Fruit fly (Drosophila melanogaster) whole organism, prepupa: ENCODE measurements around the gene CG31908.

Experiments
- Blimp-1 ChIP-seq: fragments of 200-800 bp; sonication (Bioruptor generic); optimal IDR thresholded peaks from 3 replicates; lab custom pipeline; 2017; ENCODE audit warnings: missing biosample characterization, missing genetic modification characterization, mild to moderate bottlenecking, moderate library complexity, missing genetic modification reagents
- CG10631 ChIP-seq: fragments of 200-800 bp; sonication (Bioruptor generic); optimal IDR thresholded peaks from 2 replicates; lab custom pipeline; 2016; ENCODE audit warnings: missing biosample characterization, missing genetic modification characterization
- CG15336 ChIP-seq: fragments of 200-800 bp; sonication (Bioruptor generic); IDR thresholded peaks from 2 replicates; pipeline ENCODE4 v1.3.6; 2022; ENCODE audit warnings: missing biosample characterization, missing genetic modification characterization
- CG16779 ChIP-seq: fragments of 200-800 bp; sonication (Bioruptor generic); optimal IDR thresholded peaks from 3 replicates; lab custom pipeline; 2017; ENCODE audit warnings: missing biosample characterization, mild to moderate bottlenecking, missing genetic modification characterization
- CG31627 ChIP-seq: fragments of 200-800 bp; sonication (Bioruptor generic); optimal IDR thresholded peaks from 3 replicates; lab custom pipeline; 2016; ENCODE audit warnings: missing biosample characterization, missing genetic modification characterization
- CG32006 ChIP-seq: fragments of 200-800 bp; sonication (Bioruptor generic); optimal IDR thresholded peaks from 3 replicates; lab custom pipeline; 2017; ENCODE audit warnings: missing biosample characterization, mild to moderate bottlenecking, missing genetic modification characterization
- CG4318 ChIP-seq: fragments of 200-800 bp; sonication (Bioruptor generic); optimal IDR thresholded peaks from 3 replicates; lab custom pipeline; 2017; ENCODE audit warnings: missing biosample characterization, mild to moderate bottlenecking, missing genetic modification characterization
- CG6163 ChIP-seq: fragments of 200-800 bp; sonication (Bioruptor generic); IDR thresholded peaks from 3 replicates; pipeline ENCODE4 v1.3.6; 2022; ENCODE audit warnings: missing biosample characterization, missing genetic modification characterization
- CG6276 ChIP-seq: fragments of 200-800 bp; sonication (Bioruptor generic); optimal IDR thresholded peaks from 2 replicates; lab custom pipeline; 2017; ENCODE audit warnings: missing biosample characterization, mild to moderate bottlenecking, missing genetic modification characterization
- CG6792 ChIP-seq: fragments of 200-800 bp; sonication (Bioruptor generic); optimal IDR thresholded peaks from 3 replicates; lab custom pipeline; 2016; ENCODE audit warnings: missing biosample characterization, missing genetic modification characterization
- CG6808 ChIP-seq: fragments of 200-800 bp; sonication (Bioruptor generic); optimal IDR thresholded peaks from 3 replicates; lab custom pipeline; 2017; ENCODE audit warnings: missing biosample characterization, missing genetic modification characterization, mild to moderate bottlenecking, moderate library complexity, missing genetic modification reagents
- CG8632 ChIP-seq: fragments of 200-800 bp; sonication (Bioruptor generic); optimal IDR thresholded peaks from 3 replicates; lab custom pipeline; 2016; ENCODE audit warnings: missing biosample characterization, missing genetic modification characterization
- Eip78C ChIP-seq: fragments of 200-800 bp; sonication (Bioruptor generic); peaks from one replicate; lab custom pipeline; 2016; ENCODE audit warnings: missing biosample characterization, missing genetic modification characterization
- Eip93F ChIP-seq: fragments of 200-800 bp; sonication (Bioruptor generic); optimal IDR thresholded peaks from 2 replicates; lab custom pipeline; 2016; ENCODE audit warnings: missing biosample characterization, mild to moderate bottlenecking, missing genetic modification characterization
- Ets96B ChIP-seq: fragments of 200-800 bp; optimal IDR thresholded peaks from 2 replicates; lab custom pipeline; 2019; ENCODE audit warnings: missing biosample characterization, mild to moderate bottlenecking, missing genetic modification characterization, moderate library complexity
- Gug ChIP-seq: fragments of 200-800 bp; sonication (Bioruptor generic); IDR thresholded peaks from 2 replicates; pipeline ENCODE4 v1.3.6; 2022; ENCODE audit warnings: missing biosample characterization, missing genetic modification characterization
- Hr4 ChIP-seq: fragments of 200-800 bp; sonication (Bioruptor generic); optimal IDR thresholded peaks from 3 replicates; lab custom pipeline; 2016; ENCODE audit warnings: missing biosample characterization, missing genetic modification characterization
- Lpt ChIP-seq: fragments of 200-800 bp; sonication (Bioruptor generic); optimal IDR thresholded peaks from 3 replicates; lab custom pipeline; 2016; ENCODE audit warnings: missing biosample characterization, missing genetic modification characterization
- Met ChIP-seq: fragments of 200-800 bp; sonication (Bioruptor generic); optimal IDR thresholded peaks from 3 replicates; lab custom pipeline; 2016; ENCODE audit warnings: missing biosample characterization, missing genetic modification characterization
- OdsH ChIP-seq: fragments of 200-800 bp; sonication (Bioruptor generic); optimal IDR thresholded peaks from 3 replicates; lab custom pipeline; 2016; ENCODE audit warnings: missing biosample characterization, missing genetic modification characterization
- Sox14 ChIP-seq: fragments of 200-800 bp; sonication (Bioruptor generic); optimal IDR thresholded peaks from 3 replicates; lab custom pipeline; 2016; ENCODE audit warnings: missing biosample characterization, missing genetic modification characterization
- eg ChIP-seq: fragments of 200-800 bp; sonication (Bioruptor generic); IDR thresholded peaks from 3 replicates; pipeline ENCODE4 v1.3.6; 2022; ENCODE audit warnings: missing biosample characterization, missing genetic modification characterization
- esn ChIP-seq: fragments of 200-800 bp; sonication (Bioruptor generic); optimal IDR thresholded peaks from 2 replicates; lab custom pipeline; 2016; ENCODE audit warnings: missing biosample characterization, mild to moderate bottlenecking, missing genetic modification characterization, moderate library complexity
- lz ChIP-seq: fragments of 200-800 bp; sonication (Bioruptor generic); optimal IDR thresholded peaks from 3 replicates; lab custom pipeline; 2016; ENCODE audit warnings: missing biosample characterization, missing genetic modification characterization
- net ChIP-seq: fragments of 200-800 bp; sonication (Bioruptor generic); optimal IDR thresholded peaks from 3 replicates; lab custom pipeline; 2016; ENCODE audit warnings: missing biosample characterization, missing genetic modification characterization
- ss ChIP-seq, 2 experiments: fragments of 200-800 bp; sonication (Bioruptor generic); optimal IDR thresholded peaks; 2 replicates in 1 of 2; 3 replicates in 1 of 2; lab custom pipeline; 2017 to 2018; ENCODE audit warnings: mild to moderate bottlenecking in 2 of 2, missing biosample characterization in 2 of 2, missing genetic modification characterization in 2 of 2, moderate library complexity in 1 of 2
- svp ChIP-seq: fragments of 200-800 bp; sonication (Bioruptor generic); peaks from one replicate; lab custom pipeline; 2016; ENCODE audit warnings: missing biosample characterization, missing genetic modification characterization
- topi ChIP-seq: fragments of 200-800 bp; sonication (Bioruptor generic); optimal IDR thresholded peaks from 3 replicates; lab custom pipeline; 2016; ENCODE audit warnings: missing biosample characterization, missing genetic modification characterization
- vri ChIP-seq: fragments of 200-800 bp; sonication (Bioruptor generic); optimal IDR thresholded peaks from 3 replicates; lab custom pipeline; 2016; ENCODE audit warnings: missing biosample characterization, mild to moderate bottlenecking, missing genetic modification characterization

Gene CG31908

dm6 chr2L:7056189-7056926 lies 29.2 kb upstream of the CG31908 start, which contains the start of gene Mnn1 (continued):
- no peak for TF ChIP-seq eg (GFP tag; lab: Robert Waterston, UW)
- no peak for TF ChIP-seq CG6792
- TF ChIP-seq Met (GFP tag; lab: Kevin White, UChicago), result no peak
- TF ChIP-seq Lpt, result no peak
- no peak for TF ChIP-seq CG8632 (GFP tag; lab: Kevin White, UChicago)
- TF ChIP-seq Blimp-1 (GFP tag; lab: Kevin White, UChicago), result peak; percentile 77
- no peak for TF ChIP-seq CG6808 (GFP tag; lab: Kevin White, UChicago)
- no peak for TF ChIP-seq CG10631
- peak; percentile 63 for TF ChIP-seq Eip93F
- TF ChIP-seq OdsH (GFP tag; lab: Kevin White, UChicago), result no peak
- no peak for TF ChIP-seq Hr4 (GFP tag; lab: Kevin White, UChicago)
- peak; percentile 7 for TF ChIP-seq CG31627
- no peak for TF ChIP-seq svp (GFP tag; lab: Kevin White, UChicago)
- 0 out of 2 replicates have a peak, but pooled peaks have one; percentile 10 for TF ChIP-seq CG15336
- TF ChIP-seq esn (GFP tag; lab: Kevin White, UChicago), result peak; percentile 48
- no peak for TF ChIP-seq Gug (GFP tag; lab: Robert Waterston, UW)
- peak; percentile 99 for TF ChIP-seq vri (GFP tag; lab: Kevin White, UChicago)
- TF ChIP-seq CG6163, result no peak; the same call in 2 of the 3 replicates
- peak; percentile 28 for TF ChIP-seq lz (GFP tag; lab: Kevin White, UChicago)
- TF ChIP-seq topi, result peak; percentile 49
- TF ChIP-seq CG4318 (GFP tag; lab: Kevin White, UChicago), result no peak
- TF ChIP-seq CG32006 (GFP tag; lab: Kevin White, UChicago), result no peak

DNA sequence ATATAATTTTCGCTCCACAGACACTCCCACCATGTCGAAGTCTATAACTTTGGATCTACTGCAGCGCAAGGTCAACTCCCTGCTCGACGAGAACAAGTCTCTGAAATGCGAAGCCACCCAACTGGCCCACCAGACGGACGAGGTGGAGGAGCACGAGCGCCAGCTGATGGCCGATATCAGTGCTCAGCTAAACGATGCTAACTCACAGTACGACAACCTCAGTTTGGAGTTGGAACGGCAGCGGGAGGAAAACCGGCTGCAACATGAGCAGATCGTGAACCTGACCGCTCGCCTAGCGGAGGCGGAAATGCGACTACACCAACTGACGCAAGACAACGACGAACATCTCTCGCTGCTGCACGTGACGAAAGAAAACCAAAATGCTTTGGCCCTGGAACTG lies 24.6 kb upstream of the CG31908 start:
- peak; percentile 45 for TF ChIP-seq Eip78C (GFP tag; lab: Kevin White, UChicago)
- no peak for TF ChIP-seq Gug (GFP tag; lab: Robert Waterston, UW)

- peak in 1 of 2 experiments; percentile 34 for TF ChIP-seq ss (GFP tag; optimal IDR thresholded peaks at IDR 0.05; lab: Kevin White, UChicago)
- TF ChIP-seq Sox14 (GFP tag; lab: Kevin White, UChicago), result peak; percentile 21
- peak; percentile 20 for TF ChIP-seq svp (GFP tag; lab: Kevin White, UChicago)
- TF ChIP-seq Eip78C (GFP tag; lab: Kevin White, UChicago), result peak; percentile 30
- TF ChIP-seq CG8632 (GFP tag; lab: Kevin White, UChicago), result no peak
- TF ChIP-seq CG16779 (tag; lab: Kevin White, UChicago), result no peak
- no peak for TF ChIP-seq Lpt
- TF ChIP-seq Ets96B (tag; lab: Kevin White, UChicago), result no peak
- TF ChIP-seq net (GFP tag; lab: Kevin White, UChicago), result peak; percentile 19
- peak; percentile 42; the same call in 2 of the 3 replicates for TF ChIP-seq CG6163
These were observed 23.4 kb upstream of the CG31908 start for dm6 chr2L:7050492-7051182.

DNA sequence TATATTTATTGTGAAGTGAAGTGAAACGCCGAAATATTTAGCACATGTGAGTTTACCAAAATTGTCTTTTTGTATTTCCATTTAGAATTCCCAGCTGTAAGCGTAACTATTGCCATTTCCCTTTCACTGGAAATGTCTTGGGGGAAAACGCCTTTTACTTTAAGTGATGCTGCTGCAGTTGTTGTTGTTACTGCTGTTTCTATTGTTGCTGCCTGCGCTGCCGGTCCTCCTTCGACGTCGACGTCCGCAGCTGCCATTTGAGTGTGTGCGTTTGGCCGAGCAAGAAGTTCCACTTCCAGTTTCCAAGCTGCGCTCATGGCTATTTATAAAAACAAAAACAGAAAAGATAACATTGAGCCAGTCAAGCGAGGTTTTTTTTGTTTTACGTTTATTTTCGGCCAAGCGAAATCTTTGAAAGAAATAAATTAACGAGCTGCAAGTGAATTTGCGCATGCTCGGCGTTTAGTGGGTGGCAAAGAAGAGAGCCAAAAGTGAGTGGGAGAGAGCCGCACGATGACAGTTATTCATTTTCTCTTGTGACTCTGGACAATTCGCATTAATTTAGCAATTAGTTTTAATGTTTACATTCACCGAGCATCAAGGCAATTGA lies 22.6 kb upstream of the CG31908 start:
- TF ChIP-seq svp (GFP tag; lab: Kevin White, UChicago) (peak; percentile 35), CG15336 (peak; percentile 19; the same call in 1 of the 2 replicates), Hr4 (GFP tag; lab: Kevin White, UChicago) (no peak), CG8632 (GFP tag; lab: Kevin White, UChicago) (no peak), eg (GFP tag; lab: Robert Waterston, UW) (peak; percentile 60; the same call in 2 of the 3 replicates), CG6276 (GFP tag; lab: Kevin White, UChicago) (peak; percentile 33)
- TF ChIP-seq, all 60 proteins: peak for 4
